Worm (Caenorhabditis elegans) whole organism, early embryonic: ENCODE measurements around the gene ztf-25.

Experiments used
- ama-1 ChIP-seq: fragments of 150-350 bp; optimal IDR thresholded peaks from 2 replicates; lab custom pipeline; 2014
- sea-1 ChIP-seq: fragments of 200-800 bp; sonication (Bioruptor generic); conservative IDR thresholded peaks from 2 replicates; pipeline ENCODE4 v1.3.6; 2022; ENCODE audit warnings: missing genetic modification characterization, missing compliant biosample characterization

ce11 chrV:17650427-17650826 lies 48.8 kb downstream of the ztf-25 start, which contains the start of gene fbxa-192:
- no peak for TF ChIP-seq ama-1
- TF ChIP-seq sea-1 (GFP tag; lab: Robert Waterston, UW) = no peak
